Fruit fly (Drosophila melanogaster) whole organism, embryonic: ENCODE results near the gene CG6724.
A peak's percentile ranks its signal among the peaks of the same experiment; 100 is the strongest.

Experiments
- BtbVII ChIP-seq: fragments of 200-800 bp; sonication (Bioruptor generic); optimal IDR thresholded peaks from 3 replicates; lab custom pipeline; 2017; ENCODE audit warnings: missing biosample characterization, mild to moderate bottlenecking, missing genetic modification characterization
- CG10267 ChIP-seq: fragments of 200-800 bp; sonication (Bioruptor generic); optimal IDR thresholded peaks from 2 replicates; lab custom pipeline; 2018; ENCODE audit warnings: missing biosample characterization, mild to moderate bottlenecking, missing genetic modification characterization, moderate library complexity
- CG10565 ChIP-seq: fragments of 200-800 bp; sonication (Bioruptor generic); optimal IDR thresholded peaks from 3 replicates; lab custom pipeline; 2016; ENCODE audit warnings: missing biosample characterization, mild to moderate bottlenecking, missing genetic modification characterization
- CG10959 ChIP-seq: fragments of 200-800 bp; sonication (Bioruptor generic); IDR thresholded peaks from 2 replicates; pipeline ENCODE4 v1.3.6; 2022; ENCODE audit warnings: missing biosample characterization, missing genetic modification characterization
- CG11504 ChIP-seq: fragments of 200-800 bp; sonication (Bioruptor generic); optimal IDR thresholded peaks from 3 replicates; lab custom pipeline; 2019; ENCODE audit warnings: missing biosample characterization, mild to moderate bottlenecking, missing genetic modification characterization, moderate library complexity
- CG12299 ChIP-seq: fragments of 200-800 bp; sonication (Bioruptor generic); optimal IDR thresholded peaks from 2 replicates; lab custom pipeline; 2018; ENCODE audit warnings: missing biosample characterization, mild to moderate bottlenecking, missing genetic modification characterization
- CG1233 ChIP-seq: fragments of 200-800 bp; sonication (Bioruptor generic); optimal IDR thresholded peaks from 4 replicates; lab custom pipeline; 2018; ENCODE audit warnings: missing biosample characterization, mild to moderate bottlenecking, missing genetic modification characterization
- CG14050 ChIP-seq: fragments of 200-800 bp; sonication (Bioruptor generic); IDR thresholded peaks from 3 replicates; pipeline ENCODE4 v1.3.6; 2022; ENCODE audit warnings: missing biosample characterization, missing genetic modification characterization
- CG14965 ChIP-seq: fragments of 200-800 bp; sonication (Bioruptor generic); optimal IDR thresholded peaks from 2 replicates; lab custom pipeline; 2016; ENCODE audit warnings: missing biosample characterization, missing genetic modification characterization, borderline replicate concordance
- CG1647 ChIP-seq: fragments of 200-800 bp; sonication (Bioruptor generic); optimal IDR thresholded peaks from 3 replicates; lab custom pipeline; 2016; ENCODE audit warnings: missing biosample characterization, missing genetic modification characterization
- CG16815 ChIP-seq: fragments of 200-800 bp; sonication (Bioruptor generic); optimal IDR thresholded peaks from 3 replicates; lab custom pipeline; 2017; ENCODE audit warnings: missing biosample characterization, mild to moderate bottlenecking, missing genetic modification characterization
- CG17361 ChIP-seq: fragments of 200-800 bp; sonication (Bioruptor generic); IDR thresholded peaks from 3 replicates; pipeline ENCODE4 v1.3.6; 2022; ENCODE audit warnings: missing biosample characterization, missing genetic modification characterization
- CG17802 ChIP-seq: fragments of 200-800 bp; sonication (Bioruptor generic); optimal IDR thresholded peaks from 2 replicates; lab custom pipeline; 2018; ENCODE audit warnings: missing biosample characterization, mild to moderate bottlenecking, missing genetic modification characterization, moderate library complexity
- CG18262 ChIP-seq: fragments of 200-800 bp; optimal IDR thresholded peaks from 3 replicates; lab custom pipeline; 2019; ENCODE audit warnings: missing biosample characterization, mild to moderate bottlenecking, missing genetic modification characterization, moderate library complexity
- CG18599 ChIP-seq: fragments of 200-800 bp; sonication (Bioruptor generic); optimal IDR thresholded peaks from 3 replicates; lab custom pipeline; 2017; ENCODE audit warnings: missing biosample characterization, missing genetic modification characterization, mild to moderate bottlenecking, moderate library complexity, missing genetic modification reagents
- CG2202 ChIP-seq: fragments of 200-800 bp; sonication (Bioruptor generic); optimal IDR thresholded peaks from 2 replicates; lab custom pipeline; 2018; ENCODE audit warnings: missing biosample characterization, mild to moderate bottlenecking, missing genetic modification characterization
- CG30403 ChIP-seq: fragments of 200-800 bp; sonication (Bioruptor generic); optimal IDR thresholded peaks from 3 replicates; lab custom pipeline; 2016; ENCODE audit warnings: missing biosample characterization, missing genetic modification characterization
- CG4360 ChIP-seq: fragments of 200-800 bp; sonication (Bioruptor generic); IDR thresholded peaks from 2 replicates; pipeline ENCODE4 v1.3.6; 2022; ENCODE audit warnings: missing biosample characterization, missing genetic modification characterization
- CG4424 ChIP-seq: fragments of 200-800 bp; sonication (Bioruptor generic); optimal IDR thresholded peaks from 3 replicates; lab custom pipeline; 2016; ENCODE audit warnings: missing biosample characterization, missing genetic modification characterization
- CG6175 ChIP-seq: fragments of 200-800 bp; sonication (Bioruptor generic); IDR thresholded peaks from 3 replicates; pipeline ENCODE4 v1.3.6; 2022; ENCODE audit warnings: missing biosample characterization, missing genetic modification characterization
- CG6272 ChIP-seq: fragments of 200-800 bp; sonication (Bioruptor generic); IDR thresholded peaks from 2 replicates; pipeline ENCODE4 v1.3.6; 2022; ENCODE audit warnings: missing biosample characterization, missing genetic modification characterization
- CG7271 ChIP-seq: fragments of 200-800 bp; sonication (Bioruptor generic); optimal IDR thresholded peaks from 2 replicates; lab custom pipeline; 2018; ENCODE audit warnings: missing biosample characterization, mild to moderate bottlenecking, missing genetic modification characterization, moderate library complexity
- CG8765 ChIP-seq: fragments of 200-800 bp; sonication (Bioruptor generic); IDR thresholded peaks from 2 replicates; pipeline ENCODE4 v1.3.6; 2022; ENCODE audit warnings: missing biosample characterization, missing genetic modification characterization
- CG9215 ChIP-seq: fragments of 200-800 bp; sonication (Bioruptor generic); IDR thresholded peaks from 2 replicates; pipeline ENCODE4 v1.3.6; 2022; ENCODE audit warnings: missing biosample characterization, missing genetic modification characterization
- Chrac-16 ChIP-seq: fragments of 200-800 bp; sonication (Bioruptor generic); optimal IDR thresholded peaks from 3 replicates; lab custom pipeline; 2016; ENCODE audit warnings: missing biosample characterization, missing genetic modification characterization
- CkIIα-i1 ChIP-seq: fragments of 200-800 bp; sonication (Bioruptor generic); IDR thresholded peaks from 2 replicates; pipeline ENCODE4 v1.3.6; 2022; ENCODE audit warnings: missing biosample characterization, missing genetic modification characterization
- D ChIP-seq, 2 experiments: fragments of 200-800 bp in 1 of 2; fragments of >200 bp in 1 of 2; sonication (Bioruptor generic) in 1 of 2; optimal IDR thresholded peaks; 2 replicates in 1 of 2; 3 replicates in 1 of 2; lab custom pipeline; 2017; ENCODE audit warnings: mild to moderate bottlenecking in 1 of 2, missing biosample characterization in 1 of 2, missing genetic modification characterization in 1 of 2, missing genetic modification reagents in 1 of 2
- Dad ChIP-seq: fragments of 200-800 bp; sonication (Bioruptor generic); optimal IDR thresholded peaks from 3 replicates; lab custom pipeline; 2016; ENCODE audit warnings: missing biosample characterization, missing genetic modification characterization
- Dek ChIP-seq: fragments of 200-800 bp; sonication (Bioruptor generic); optimal IDR thresholded peaks from 3 replicates; lab custom pipeline; 2019; ENCODE audit warnings: missing biosample characterization, mild to moderate bottlenecking, missing genetic modification characterization, moderate library complexity
- Drgx ChIP-seq: fragments of 200-800 bp; sonication (Bioruptor generic); IDR thresholded peaks from 2 replicates; pipeline ENCODE4 v1.3.6; 2022; ENCODE audit warnings: missing biosample characterization, missing genetic modification characterization
- Eip74EF ChIP-seq, 2 experiments: fragments of 200-800 bp in 1 of 2; fragments of >200 bp in 1 of 2; sonication (Bioruptor generic) in 1 of 2; optimal IDR thresholded peaks; 2 replicates each; lab custom pipeline; 2017 to 2019; ENCODE audit warnings: missing biosample characterization in 2 of 2, missing genetic modification characterization in 2 of 2, mild to moderate bottlenecking in 1 of 2, moderate library complexity in 1 of 2
- H15 ChIP-seq: fragments of 200-800 bp; sonication (Bioruptor generic); IDR thresholded peaks from 3 replicates; pipeline ENCODE4 v1.3.6; 2022; ENCODE audit warnings: missing biosample characterization, missing genetic modification characterization
- MTF-1 ChIP-seq: fragments of 200-800 bp; sonication (Bioruptor generic); optimal IDR thresholded peaks from 2 replicates; lab custom pipeline; 2018; ENCODE audit warnings: missing biosample characterization, mild to moderate bottlenecking, missing genetic modification characterization, borderline replicate concordance
- NfI ChIP-seq: fragments of 200-800 bp; sonication (Bioruptor generic); optimal IDR thresholded peaks from 3 replicates; lab custom pipeline; 2018; ENCODE audit warnings: missing biosample characterization, mild to moderate bottlenecking, missing genetic modification characterization, moderate library complexity
- TFAM ChIP-seq: fragments of 200-800 bp; sonication (Bioruptor generic); optimal IDR thresholded peaks from 2 replicates; lab custom pipeline; 2017; ENCODE audit warnings: missing biosample characterization, missing genetic modification characterization, inconsistent platforms
- Taf1 ChIP-seq: fragments of 200-800 bp; sonication (Bioruptor generic); IDR thresholded peaks from 2 replicates; pipeline ENCODE4 v1.3.6; 2022; ENCODE audit warnings: missing biosample characterization, missing genetic modification characterization
- ase ChIP-seq: fragments of 200-800 bp; sonication (Bioruptor generic); IDR thresholded peaks from 3 replicates; pipeline ENCODE4 v1.3.6; 2022; ENCODE audit warnings: missing biosample characterization, missing genetic modification characterization
- dm ChIP-seq: fragments of 200-800 bp; sonication (Bioruptor generic); optimal IDR thresholded peaks from 3 replicates; lab custom pipeline; 2016; ENCODE audit warnings: missing biosample characterization, missing genetic modification characterization
- dysf ChIP-seq: fragments of 200-800 bp; sonication (Bioruptor generic); IDR thresholded peaks from 3 replicates; pipeline ENCODE4 v1.3.6; 2022; ENCODE audit warnings: missing biosample characterization, missing genetic modification characterization
- ewg ChIP-seq: fragments of 200-800 bp; sonication (Bioruptor generic); optimal IDR thresholded peaks from 3 replicates; lab custom pipeline; 2017; ENCODE audit warnings: mild to moderate bottlenecking, missing biosample characterization, missing genetic modification reagents, missing genetic modification characterization
- h ChIP-seq: fragments of >200 bp; optimal IDR thresholded peaks from 2 replicates; lab custom pipeline; 2017
- kay ChIP-seq: fragments of 200-800 bp; sonication (Bioruptor generic); optimal IDR thresholded peaks from 2 replicates; lab custom pipeline; 2016; ENCODE audit warnings: missing biosample characterization, missing genetic modification characterization
- nerfin-1 ChIP-seq: fragments of 200-800 bp; sonication (Bioruptor generic); optimal IDR thresholded peaks from 3 replicates; lab custom pipeline; 2019; ENCODE audit warnings: missing biosample characterization, mild to moderate bottlenecking, missing genetic modification characterization, moderate library complexity
- pzg ChIP-seq: fragments of 200-800 bp; sonication (Bioruptor generic); optimal IDR thresholded peaks from 3 replicates; lab custom pipeline; 2018; ENCODE audit warnings: missing biosample characterization, mild to moderate bottlenecking, missing genetic modification characterization, moderate library complexity
- sens-2 ChIP-seq: fragments of 200-800 bp; sonication (Bioruptor generic); IDR thresholded peaks from 2 replicates; pipeline ENCODE4 v1.3.6; 2022; ENCODE audit warnings: missing biosample characterization, missing genetic modification characterization
- sim ChIP-seq: fragments of 200-800 bp; sonication (Bioruptor generic); IDR thresholded peaks from 2 replicates; pipeline ENCODE4 v1.3.6; 2022; ENCODE audit warnings: missing biosample characterization, missing genetic modification characterization
- slbo ChIP-seq: fragments of 200-800 bp; sonication (Bioruptor generic); IDR thresholded peaks from 2 replicates; pipeline ENCODE4 v1.3.6; 2022; ENCODE audit warnings: missing biosample characterization, missing genetic modification characterization
- sqz ChIP-seq: fragments of 200-800 bp; sonication (Bioruptor generic); optimal IDR thresholded peaks from 3 replicates; lab custom pipeline; 2018; ENCODE audit warnings: missing biosample characterization, mild to moderate bottlenecking, missing genetic modification characterization
- stc ChIP-seq: fragments of 200-800 bp; sonication (Bioruptor generic); IDR thresholded peaks from 2 replicates; pipeline ENCODE4 v1.3.6; 2022; ENCODE audit warnings: missing biosample characterization, missing genetic modification characterization
- stwl ChIP-seq: fragments of 200-800 bp; sonication (Bioruptor generic); optimal IDR thresholded peaks from 3 replicates; lab custom pipeline; 2018; ENCODE audit warnings: missing biosample characterization, mild to moderate bottlenecking, missing genetic modification characterization, moderate library complexity
- zen2 ChIP-seq: fragments of 200-800 bp; sonication (Bioruptor generic); IDR thresholded peaks from 3 replicates; pipeline ENCODE4 v1.3.6; 2022; ENCODE audit warnings: missing biosample characterization, missing genetic modification characterization; ENCODE audit not compliant: partially characterized antibody

The CG6724 gene

dm6 chr2L:10748218-10748617, 21.5 kb downstream of the CG6724 start (continued):
- TF ChIP-seq CG2202 (tag; lab: Kevin White, UChicago) (no peak), CG1647 (GFP tag; lab: Kevin White, UChicago) (no peak), CG12299 (no peak), stc (GFP tag; lab: Robert Waterston, UW) (no peak), slbo (GFP tag; lab: Robert Waterston, UW) (no peak), dysf (GFP tag; lab: Robert Waterston, UW) (no peak), CG1233 (no peak), dm (GFP tag; lab: Kevin White, UChicago) (no peak), CG17361 (GFP tag; lab: Robert Waterston, UW) (no peak), NfI (GFP tag; lab: Kevin White, UChicago) (no peak), Chrac-16 (GFP tag; lab: Kevin White, UChicago) (no peak), CG14965 (GFP tag; lab: Kevin White, UChicago) (no peak), CG10267 (no peak), CG4360 (0 out of 2 replicates have a peak, but pooled peaks have one; percentile 18), sqz (no peak), Drgx (GFP tag; lab: Robert Waterston, UW) (peak; percentile 61; the same call in 1 of the 2 replicates), CG4424 (GFP tag; lab: Kevin White, UChicago) (peak; percentile 20), stwl (tag; lab: Kevin White, UChicago) (no peak), h (lab: Kevin White, UChicago) (no peak), CG6272 (GFP tag; lab: Robert Waterston, UW) (no peak), TFAM (no peak), ase (0 out of 3 replicates have a peak, but pooled peaks have one; percentile 13), H15 (GFP tag; lab: Robert Waterston, UW) (0 out of 3 replicates have a peak, but pooled peaks have one; percentile 30), CG30403 (GFP tag; lab: Kevin White, UChicago) (peak; percentile 11), CG7271 (tag; lab: Kevin White, UChicago) (no peak), CG17802 (no peak), CG10565 (GFP tag; lab: Kevin White, UChicago) (no peak), sens-2 (GFP tag; lab: Robert Waterston, UW) (no peak), CG18262 (tag; lab: Kevin White, UChicago) (no peak), CG16815 (GFP tag; lab: Kevin White, UChicago) (no peak), Dad (no peak), CkIIα-i1 (GFP tag; lab: Robert Waterston, UW) (no peak), kay (GFP tag; lab: Kevin White, UChicago) (no peak), sim (no peak), CG6175 (no peak), Taf1 (GFP tag; lab: Robert Waterston, UW) (no peak), MTF-1 (GFP tag; lab: Kevin White, UChicago) (no peak), zen2 (no peak), nerfin-1 (tag; lab: Kevin White, UChicago) (no peak), CG18599 (GFP tag; lab: Kevin White, UChicago) (no peak), CG9215 (GFP tag; lab: Robert Waterston, UW) (no peak), CG14050 (GFP tag; lab: Robert Waterston, UW) (no peak), Dek (no peak), CG11504 (tag; lab: Kevin White, UChicago) (peak; percentile 47), CG10959 (GFP tag; lab: Robert Waterston, UW) (no peak), BtbVII (GFP tag; lab: Kevin White, UChicago) (no peak), pzg (GFP tag; lab: Kevin White, UChicago) (no peak), ewg (GFP tag; lab: Kevin White, UChicago) (no peak), CG8765 (GFP tag; lab: Robert Waterston, UW) (no peak), D (optimal IDR thresholded peaks at IDR 0.05; lab: Kevin White, UChicago) (no peak), D (GFP tag; optimal IDR thresholded peaks at IDR 0.05; lab: Kevin White, UChicago) (no peak), Eip74EF (GFP tag; optimal IDR thresholded peaks at IDR 0.05; lab: Kevin White, UChicago) (no peak)
